Fruit fly (Drosophila melanogaster): ENCODE results near the gene CG14258.

DNA sequence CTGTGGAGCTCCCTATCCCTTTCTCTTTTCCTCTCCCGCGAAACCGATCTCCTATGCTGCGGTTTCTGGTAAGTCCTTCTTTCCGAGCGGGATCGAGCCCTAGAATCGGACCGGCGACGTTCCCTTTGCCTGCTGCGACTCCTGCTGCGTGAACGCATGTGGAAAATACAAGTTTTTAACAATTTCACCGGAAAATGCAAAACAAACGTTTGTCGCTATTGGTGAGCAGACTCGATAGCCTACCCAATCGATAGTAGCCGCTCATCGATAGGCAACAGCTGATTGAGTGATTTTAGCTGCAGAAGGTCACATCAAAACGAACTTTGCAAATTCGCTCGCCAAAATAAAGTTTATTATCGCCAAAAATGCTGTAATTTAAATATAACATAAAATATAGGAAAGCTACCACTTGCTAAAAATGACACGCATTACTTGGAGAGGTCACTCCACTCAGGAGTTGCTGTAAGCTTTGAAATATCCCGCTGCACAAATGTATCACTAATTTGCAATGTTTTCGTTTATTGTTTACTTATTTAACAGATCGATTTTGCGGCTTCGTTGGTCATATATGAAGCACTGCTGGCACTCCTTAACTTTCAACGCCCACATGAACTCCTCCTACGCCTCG, 23.6 kb downstream of the CG14258 start, which contains the start of the genes CG6066 and CG5880:
- TF ChIP-seq CG8478 (optimal IDR thresholded peaks at IDR 0.05) (no peak), CTCF (optimal IDR thresholded peaks at IDR 0.05) (peak in 1 of 2 experiments; percentile 0)
